Fruit fly (Drosophila melanogaster) whole organism, wandering third instar larva: ENCODE measurements around the gene BthD.

Experiments
- Abd-B ChIP-seq: fragments of >200 bp; optimal IDR thresholded peaks from 2 replicates; lab custom pipeline; 2017; ENCODE audit warnings: missing biosample characterization, missing genetic modification characterization
- CG32264 ChIP-seq: fragments of 200-800 bp; sonication (Bioruptor generic); optimal IDR thresholded peaks from 2 replicates; lab custom pipeline; 2016; ENCODE audit warnings: missing biosample characterization, missing genetic modification characterization
- Hr78 ChIP-seq: fragments of >200 bp; optimal IDR thresholded peaks from 2 replicates; lab custom pipeline; 2017; ENCODE audit warnings: missing biosample characterization, missing genetic modification characterization
- Sp1 ChIP-seq: fragments of 200-800 bp; sonication (Bioruptor generic); optimal IDR thresholded peaks from 3 replicates; lab custom pipeline; 2019; ENCODE audit warnings: missing biosample characterization, mild to moderate bottlenecking, missing genetic modification characterization, moderate library complexity
- br ChIP-seq: fragments of 200-800 bp; sonication (Bioruptor generic); optimal IDR thresholded peaks from 2 replicates; lab custom pipeline; 2016; ENCODE audit warnings: missing biosample characterization, missing genetic modification characterization
- h ChIP-seq: fragments of 200-800 bp; sonication (Bioruptor generic); optimal IDR thresholded peaks from 3 replicates; lab custom pipeline; 2016; ENCODE audit warnings: missing biosample characterization, mild to moderate bottlenecking, missing genetic modification characterization
- pan ChIP-seq: fragments of >200 bp; optimal IDR thresholded peaks from 2 replicates; lab custom pipeline; 2017
- tai ChIP-seq: sonication (Bioruptor generic); optimal IDR thresholded peaks from 2 replicates; lab custom pipeline; 2016; ENCODE audit warnings: missing biosample characterization, missing genetic modification characterization
- usp ChIP-seq: fragments of >200 bp; optimal IDR thresholded peaks from 2 replicates; lab custom pipeline; 2017; ENCODE audit warnings: missing biosample characterization, missing genetic modification characterization
- woc ChIP-seq: sonication (Bioruptor generic); optimal IDR thresholded peaks from 2 replicates; lab custom pipeline; 2016; ENCODE audit warnings: missing biosample characterization, mild to moderate bottlenecking, missing genetic modification characterization

dm6 chrX:13579322-13579721 is 32.6 kb upstream of the BthD start:
- TF ChIP-seq h (GFP tag; lab: Kevin White, UChicago) (no peak), usp (GFP tag; lab: Kevin White, UChicago) (no peak), Hr78 (GFP tag; lab: Kevin White, UChicago) (no peak), woc (GFP tag; lab: Kevin White, UChicago) (no peak), CG32264 (GFP tag; lab: Kevin White, UChicago) (no peak), br (GFP tag; lab: Kevin White, UChicago) (no peak), pan (lab: Kevin White, UChicago) (no peak), Abd-B (GFP tag; lab: Kevin White, UChicago) (no peak), Sp1 (GFP tag; lab: Kevin White, UChicago) (no peak), tai (no peak)
